Worm (Caenorhabditis elegans): ENCODE data around the gene tmem-145.

DNA sequence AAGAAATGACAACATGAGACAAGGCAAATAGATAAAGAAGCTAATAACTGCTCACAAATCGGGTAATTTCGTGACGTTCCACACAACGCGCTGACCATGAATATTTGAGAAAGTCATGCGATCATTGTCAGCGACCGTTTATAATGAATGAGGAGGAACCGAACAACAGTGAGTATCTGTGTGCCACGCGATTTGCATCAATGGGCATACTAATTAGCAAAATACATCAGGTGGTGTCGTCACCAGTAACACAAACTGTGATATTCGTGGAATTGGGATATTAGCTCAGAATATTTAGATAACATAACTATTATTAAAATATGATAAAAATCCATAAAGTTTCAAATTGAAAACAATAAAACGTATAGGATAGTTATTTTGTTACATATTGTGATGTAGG, 39.0 kb downstream of the tmem-145 start:
- TF ChIP-seq elt-3 (tag; optimal IDR thresholded peaks at IDR 0.05) (no peak), nhr-28 (tag; optimal IDR thresholded peaks at IDR 0.05) (no peak), lsy-2 (tag; optimal IDR thresholded peaks at IDR 0.05) (no peak), pha-4 (tag; optimal IDR thresholded peaks at IDR 0.05) (no peak), snpc-4 (tag; optimal IDR thresholded peaks at IDR 0.05) (no peak), ces-1 (GFP tag; optimal IDR thresholded peaks at IDR 0.05) (no peak), ceh-43 (GFP tag; optimal IDR thresholded peaks at IDR 0.05) (no peak), unc-62 (GFP tag; optimal IDR thresholded peaks at IDR 0.05) (no peak), elt-1 (tag; optimal IDR thresholded peaks at IDR 0.05; ENCODE audit: borderline replicate concordance, insufficient read depth) (no peak), nhr-237 (tag; optimal IDR thresholded peaks at IDR 0.05) (no peak), unc-39 (tag; optimal IDR thresholded peaks at IDR 0.05) (no peak), nhr-76 (tag; optimal IDR thresholded peaks at IDR 0.05) (no peak), lin-13 (tag; optimal IDR thresholded peaks at IDR 0.05) (no peak), unc-120 (tag; optimal IDR thresholded peaks at IDR 0.05; ENCODE audit: poor library complexity, severe bottlenecking) (no peak)

Measured in whole organism, mixed stage, embryonic.